Worm (Caenorhabditis elegans) whole organism, L3 larva: ENCODE data around the gene F46B3.14.

Experiments used
- nhr-76 ChIP-seq: fragments of 150-350 bp; sonication (generic microtip); optimal IDR thresholded peaks from 5 replicates; lab custom pipeline; 2014; ENCODE audit warnings: missing biosample characterization, missing genetic modification characterization
- skn-1 ChIP-seq: fragments of 150-350 bp; optimal IDR thresholded peaks from 2 replicates; lab custom pipeline; 2014; ENCODE audit warnings: missing biosample characterization, missing genetic modification characterization
- snpc-4 ChIP-seq: fragments of 150-350 bp; optimal IDR thresholded peaks from 2 replicates; lab custom pipeline; 2014; ENCODE audit warnings: missing biosample characterization, missing genetic modification characterization

- TF ChIP-seq skn-1 (no peak), snpc-4 (no peak), nhr-76 (tag; lab: Kevin White, UChicago) (no peak)
Observed at ce11 chrV:20645479-20645878, 14.3 kb upstream of the F46B3.14 start.
